Worm (Caenorhabditis elegans): Measurements from ENCODE around the gene ZK1067.4.

ce11 chrII:9181155-9181554, 29.0 kb upstream of the ZK1067.4 start:
- TF ChIP-seq tlf-1 (GFP tag; optimal IDR thresholded peaks at IDR 0.05), result no peak
- TF ChIP-seq ceh-100 (GFP tag; IDR thresholded peaks at IDR 0.05), result no peak
- no peak for TF ChIP-seq F57A8.1 (GFP tag; optimal IDR thresholded peaks at IDR 0.05)

Data from whole organism, young adult.